Fruit fly (Drosophila melanogaster): ENCODE data around the gene CG4751.

DNA sequence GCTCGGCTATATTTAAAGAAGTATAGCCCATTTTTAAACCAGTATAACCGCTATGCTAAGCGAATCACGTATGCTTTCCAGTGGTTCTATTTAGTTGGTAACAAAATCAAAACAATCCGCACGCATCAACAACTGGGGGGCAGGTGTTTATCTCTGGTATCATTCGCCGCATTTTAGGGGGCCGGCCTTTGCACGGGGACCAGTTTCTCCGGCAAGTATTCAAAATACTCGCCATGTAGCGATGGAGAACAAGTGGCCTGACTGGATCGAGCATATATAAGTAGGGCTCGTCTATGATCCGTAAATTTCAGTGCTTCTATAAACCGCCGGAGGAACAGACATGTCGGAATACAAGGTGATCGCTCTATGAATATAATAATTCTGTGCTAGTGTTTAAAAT is 5.6 kb downstream of the CG4751 start, which contains the start of gene hgo:
- TF ChIP-seq CG3032 (tag; optimal IDR thresholded peaks at IDR 0.05) (no peak), CG32006 (GFP tag; optimal IDR thresholded peaks at IDR 0.05) (no peak)
